Fruit fly (Drosophila melanogaster) whole organism, embryonic: ENCODE results near the gene CG44355.

Source experiments
- Atf3 ChIP-seq: fragments of 200-800 bp; sonication (Bioruptor generic); optimal IDR thresholded peaks from 3 replicates; lab custom pipeline; 2016; ENCODE audit warnings: missing biosample characterization, missing genetic modification characterization
- C15 ChIP-seq: fragments of 200-800 bp; sonication (Bioruptor generic); IDR thresholded peaks from 3 replicates; pipeline ENCODE4 v1.3.6; 2022; ENCODE audit warnings: missing biosample characterization, missing genetic modification characterization
- CG10147 ChIP-seq: fragments of 200-800 bp; sonication (Bioruptor generic); optimal IDR thresholded peaks from 2 replicates; lab custom pipeline; 2019; ENCODE audit warnings: missing biosample characterization, mild to moderate bottlenecking, missing genetic modification characterization, moderate library complexity
- CG11504 ChIP-seq: fragments of 200-800 bp; sonication (Bioruptor generic); optimal IDR thresholded peaks from 3 replicates; lab custom pipeline; 2019; ENCODE audit warnings: missing biosample characterization, mild to moderate bottlenecking, missing genetic modification characterization, moderate library complexity
- CG1233 ChIP-seq: fragments of 200-800 bp; sonication (Bioruptor generic); optimal IDR thresholded peaks from 4 replicates; lab custom pipeline; 2018; ENCODE audit warnings: missing biosample characterization, mild to moderate bottlenecking, missing genetic modification characterization
- CG15073 ChIP-seq: fragments of 200-800 bp; sonication (Bioruptor generic); optimal IDR thresholded peaks from 2 replicates; lab custom pipeline; 2016; ENCODE audit warnings: missing biosample characterization, missing genetic modification characterization
- CG17361 ChIP-seq: fragments of 200-800 bp; sonication (Bioruptor generic); IDR thresholded peaks from 3 replicates; pipeline ENCODE4 v1.3.6; 2022; ENCODE audit warnings: missing biosample characterization, missing genetic modification characterization
- CG32767 ChIP-seq: fragments of 200-800 bp; sonication (Bioruptor generic); IDR thresholded peaks from 2 replicates; pipeline ENCODE4 v1.3.6; 2022; ENCODE audit warnings: missing biosample characterization, missing genetic modification characterization
- CG34224 ChIP-seq: fragments of 200-800 bp; sonication (Bioruptor generic); IDR thresholded peaks from 3 replicates; pipeline ENCODE4 v1.3.6; 2022; ENCODE audit warnings: missing biosample characterization, missing genetic modification characterization; ENCODE audit not compliant: partially characterized antibody
- CG3726 ChIP-seq: fragments of 200-800 bp; sonication (Bioruptor generic); IDR thresholded peaks from 3 replicates; pipeline ENCODE4, ENCODE4 v1.3.6; 2022; ENCODE audit warnings: missing biosample characterization, missing genetic modification characterization
- CG3838 ChIP-seq: fragments of 200-800 bp; sonication (Bioruptor generic); optimal IDR thresholded peaks from 3 replicates; lab custom pipeline; 2016; ENCODE audit warnings: missing biosample characterization, missing genetic modification characterization
- CG3995 ChIP-seq: fragments of 200-800 bp; sonication (Bioruptor generic); optimal IDR thresholded peaks from 3 replicates; lab custom pipeline; 2016; ENCODE audit warnings: missing biosample characterization, missing genetic modification characterization
- CG4707 ChIP-seq: fragments of 200-800 bp; sonication (Bioruptor generic); optimal IDR thresholded peaks from 2 replicates; lab custom pipeline; 2018; ENCODE audit warnings: missing biosample characterization, mild to moderate bottlenecking, missing genetic modification characterization, moderate library complexity
- CG7745 ChIP-seq: fragments of 200-800 bp; sonication (Bioruptor generic); optimal IDR thresholded peaks from 2 replicates; lab custom pipeline; 2018; ENCODE audit warnings: missing biosample characterization, mild to moderate bottlenecking, missing genetic modification characterization, moderate library complexity
- CG7987 ChIP-seq: fragments of 200-800 bp; sonication (Bioruptor generic); optimal IDR thresholded peaks from 2 replicates; lab custom pipeline; 2018; ENCODE audit warnings: missing biosample characterization, mild to moderate bottlenecking, missing genetic modification characterization, moderate library complexity
- CG9797 ChIP-seq: fragments of 200-800 bp; sonication (Bioruptor generic); optimal IDR thresholded peaks from 3 replicates; lab custom pipeline; 2018; ENCODE audit warnings: missing biosample characterization, mild to moderate bottlenecking, missing genetic modification characterization
- CoRest ChIP-seq: fragments of 200-800 bp; sonication (Bioruptor generic); optimal IDR thresholded peaks from 3 replicates; lab custom pipeline; 2018; ENCODE audit warnings: missing biosample characterization, mild to moderate bottlenecking, missing genetic modification characterization, moderate library complexity
- Deaf1 ChIP-seq: fragments of 200-800 bp; optimal IDR thresholded peaks from 3 replicates; lab custom pipeline; 2019; ENCODE audit warnings: missing biosample characterization, mild to moderate bottlenecking, missing genetic modification characterization, moderate library complexity
- Dll ChIP-seq: fragments of 200-800 bp; sonication (Bioruptor generic); IDR thresholded peaks from 4 replicates; pipeline ENCODE4 v1.3.6; 2022; ENCODE audit warnings: missing biosample characterization, missing genetic modification characterization; ENCODE audit not compliant: partially characterized antibody
- Doc3 ChIP-seq: fragments of 200-800 bp; sonication (Bioruptor generic); IDR thresholded peaks from 3 replicates; pipeline ENCODE4 v1.3.6; 2022; ENCODE audit warnings: missing biosample characterization, missing genetic modification characterization; ENCODE audit not compliant: partially characterized antibody
- E2f2 ChIP-seq: fragments of 200-800 bp; sonication (Bioruptor generic); IDR thresholded peaks from 2 replicates; pipeline ENCODE4 v1.3.6; 2022; ENCODE audit warnings: missing biosample characterization, missing genetic modification characterization
- Eip74EF ChIP-seq, 2 experiments: fragments of 200-800 bp in 1 of 2; fragments of >200 bp in 1 of 2; sonication (Bioruptor generic) in 1 of 2; optimal IDR thresholded peaks; 2 replicates each; lab custom pipeline; 2017 to 2019; ENCODE audit warnings: missing biosample characterization in 2 of 2, missing genetic modification characterization in 2 of 2, mild to moderate bottlenecking in 1 of 2, moderate library complexity in 1 of 2
- Fer2 ChIP-seq: fragments of 200-800 bp; sonication (Bioruptor generic); optimal IDR thresholded peaks from 2 replicates; lab custom pipeline; 2018; ENCODE audit warnings: missing biosample characterization, mild to moderate bottlenecking, missing genetic modification characterization, moderate library complexity
- Hey ChIP-seq: fragments of 200-800 bp; sonication (Bioruptor generic); optimal IDR thresholded peaks from 3 replicates; lab custom pipeline; 2018; ENCODE audit warnings: missing biosample characterization, mild to moderate bottlenecking, missing genetic modification characterization
- ab ChIP-seq: fragments of 200-800 bp; sonication (Bioruptor generic); optimal IDR thresholded peaks from 2 replicates; lab custom pipeline; 2016; ENCODE audit warnings: missing biosample characterization, missing genetic modification characterization
- ase ChIP-seq: fragments of 200-800 bp; sonication (Bioruptor generic); IDR thresholded peaks from 3 replicates; pipeline ENCODE4 v1.3.6; 2022; ENCODE audit warnings: missing biosample characterization, missing genetic modification characterization
- az2 ChIP-seq: fragments of 200-800 bp; sonication (Bioruptor generic); optimal IDR thresholded peaks from 3 replicates; lab custom pipeline; 2016; ENCODE audit warnings: missing biosample characterization, missing genetic modification characterization
- cas ChIP-seq: fragments of 200-800 bp; sonication (Bioruptor generic); IDR thresholded peaks from 2 replicates; pipeline ENCODE4 v1.3.6; 2022; ENCODE audit warnings: missing biosample characterization, missing genetic modification characterization
- chn ChIP-seq: fragments of 200-800 bp; sonication (Bioruptor generic); optimal IDR thresholded peaks from 2 replicates; lab custom pipeline; 2016; ENCODE audit warnings: missing biosample characterization, missing genetic modification characterization
- ci ChIP-seq: fragments of 200-800 bp; sonication (Bioruptor generic); IDR thresholded peaks from 3 replicates; pipeline ENCODE4 v1.3.6; 2022; ENCODE audit warnings: missing biosample characterization, missing genetic modification characterization
- crol ChIP-seq: fragments of 200-800 bp; sonication (Bioruptor generic); IDR thresholded peaks from 2 replicates; pipeline ENCODE4 v1.3.6; 2022; ENCODE audit warnings: missing biosample characterization, missing genetic modification characterization
- cwo ChIP-seq: fragments of 200-800 bp; sonication (Bioruptor generic); optimal IDR thresholded peaks from 3 replicates; lab custom pipeline; 2017; ENCODE audit warnings: missing biosample characterization, missing genetic modification characterization, mild to moderate bottlenecking, moderate library complexity, missing genetic modification reagents
- dm ChIP-seq: fragments of 200-800 bp; sonication (Bioruptor generic); optimal IDR thresholded peaks from 3 replicates; lab custom pipeline; 2016; ENCODE audit warnings: missing biosample characterization, missing genetic modification characterization
- emc ChIP-seq: fragments of 200-800 bp; sonication (Bioruptor generic); optimal IDR thresholded peaks from 2 replicates; lab custom pipeline; 2016; ENCODE audit warnings: missing biosample characterization, missing genetic modification characterization
- eyg ChIP-seq: fragments of 200-800 bp; sonication (Bioruptor generic); optimal IDR thresholded peaks from 3 replicates; lab custom pipeline; 2016; ENCODE audit warnings: missing biosample characterization, missing genetic modification characterization
- gfzf ChIP-seq: fragments of 200-800 bp; sonication (Bioruptor generic); optimal IDR thresholded peaks from 2 replicates; lab custom pipeline; 2016; ENCODE audit warnings: missing biosample characterization, mild to moderate bottlenecking, missing genetic modification characterization, moderate library complexity
- jumu ChIP-seq: fragments of 200-800 bp; sonication (Bioruptor generic); optimal IDR thresholded peaks from 3 replicates; lab custom pipeline; 2016; ENCODE audit warnings: missing biosample characterization, missing genetic modification characterization
- kah ChIP-seq: fragments of 200-800 bp; sonication (Bioruptor generic); optimal IDR thresholded peaks from 2 replicates; lab custom pipeline; 2018; ENCODE audit warnings: missing biosample characterization, mild to moderate bottlenecking, missing genetic modification characterization
- kay ChIP-seq: fragments of 200-800 bp; sonication (Bioruptor generic); optimal IDR thresholded peaks from 2 replicates; lab custom pipeline; 2016; ENCODE audit warnings: missing biosample characterization, missing genetic modification characterization
- klu ChIP-seq: fragments of 200-800 bp; sonication (Bioruptor generic); IDR thresholded peaks from 2 replicates; pipeline ENCODE4 v1.3.6; 2022; ENCODE audit warnings: missing biosample characterization, missing genetic modification characterization
- pb ChIP-seq: fragments of 200-800 bp; sonication (Bioruptor generic); optimal IDR thresholded peaks from 3 replicates; lab custom pipeline; 2016; ENCODE audit warnings: missing biosample characterization, missing genetic modification characterization
- peb ChIP-seq: fragments of 200-800 bp; sonication (Bioruptor generic); IDR thresholded peaks from 2 replicates; pipeline ENCODE4 v1.3.6; 2022; ENCODE audit warnings: missing biosample characterization, missing genetic modification characterization
- row ChIP-seq: fragments of 200-800 bp; sonication (Bioruptor generic); IDR thresholded peaks from 3 replicates; pipeline ENCODE4 v1.3.6; 2022; ENCODE audit warnings: missing biosample characterization, missing genetic modification characterization
- sd ChIP-seq: fragments of 200-800 bp; sonication (Bioruptor generic); optimal IDR thresholded peaks from 3 replicates; lab custom pipeline; 2018; ENCODE audit warnings: missing biosample characterization, mild to moderate bottlenecking, missing genetic modification characterization, moderate library complexity
- sens-2 ChIP-seq: fragments of 200-800 bp; sonication (Bioruptor generic); IDR thresholded peaks from 2 replicates; pipeline ENCODE4 v1.3.6; 2022; ENCODE audit warnings: missing biosample characterization, missing genetic modification characterization
- sob ChIP-seq: fragments of 200-800 bp; sonication (Bioruptor generic); IDR thresholded peaks from 2 replicates; pipeline ENCODE4 v1.3.6; 2022; ENCODE audit warnings: missing biosample characterization, missing genetic modification characterization
- stc ChIP-seq: fragments of 200-800 bp; sonication (Bioruptor generic); IDR thresholded peaks from 2 replicates; pipeline ENCODE4 v1.3.6; 2022; ENCODE audit warnings: missing biosample characterization, missing genetic modification characterization
- tap ChIP-seq: fragments of 200-800 bp; optimal IDR thresholded peaks from 3 replicates; lab custom pipeline; 2019; ENCODE audit warnings: missing biosample characterization, mild to moderate bottlenecking, missing genetic modification characterization, moderate library complexity

Gene CG44355

dm6 chr3L:12266343-12267287 is 44.0 kb upstream of the CG44355 start, which contains the start of gene app (continued):
- TF ChIP-seq Fer2 (tag; lab: Kevin White, UChicago) (peak; percentile 86), Doc3 (GFP tag; lab: Robert Waterston, UW) (no peak), gfzf (GFP tag; lab: Kevin White, UChicago) (peak; percentile 66), CG7745 (tag; lab: Kevin White, UChicago) (no peak), klu (GFP tag; lab: Robert Waterston, UW) (peak; percentile 69), CG11504 (tag; lab: Kevin White, UChicago) (peak; percentile 85), CG32767 (GFP tag; lab: Robert Waterston, UW) (peak; percentile 91), ab (GFP tag; lab: Kevin White, UChicago) (no peak), emc (GFP tag; lab: Kevin White, UChicago) (peak; percentile 44), cwo (GFP tag; lab: Kevin White, UChicago) (peak; percentile 76), C15 (peak; percentile 39; the same call in 1 of the 3 replicates), sob (GFP tag; lab: Robert Waterston, UW) (peak; percentile 89), jumu (GFP tag; lab: Kevin White, UChicago) (peak; percentile 72), E2f2 (GFP tag; lab: Robert Waterston, UW) (peak; percentile 66), dm (GFP tag; lab: Kevin White, UChicago) (peak; percentile 33), CG10147 (GFP tag; lab: Kevin White, UChicago) (peak; percentile 72), peb (GFP tag; lab: Robert Waterston, UW) (peak; percentile 82), sens-2 (GFP tag; lab: Robert Waterston, UW) (peak; percentile 62; the same call in 1 of the 2 replicates), CG3838 (peak; percentile 60), Atf3 (GFP tag; lab: Kevin White, UChicago) (peak; percentile 65), Hey (tag; lab: Kevin White, UChicago) (peak; percentile 79), CG17361 (GFP tag; lab: Robert Waterston, UW) (peak; percentile 91), kah (GFP tag; lab: Kevin White, UChicago) (peak; percentile 59), eyg (GFP tag; lab: Kevin White, UChicago) (peak; percentile 50), row (GFP tag; lab: Robert Waterston, UW) (peak; percentile 95), ase (GFP tag; lab: Robert Waterston, UW) (peak; percentile 88), az2 (GFP tag; lab: Kevin White, UChicago) (peak; percentile 77), kay (GFP tag; lab: Kevin White, UChicago) (peak; percentile 25), CoRest (tag; lab: Kevin White, UChicago) (peak; percentile 91), Dll (GFP tag; lab: Robert Waterston, UW) (no peak), CG7987 (GFP tag; lab: Kevin White, UChicago) (peak; percentile 86), CG9797 (GFP tag; lab: Kevin White, UChicago) (peak; percentile 58), Deaf1 (tag; lab: Kevin White, UChicago) (peak; percentile 70), pb (GFP tag; lab: Kevin White, UChicago) (peak; percentile 57), CG3726 (GFP tag; lab: Robert Waterston, UW) (peak; percentile 80; the same call in 1 of the 3 replicates), tap (tag; lab: Kevin White, UChicago) (peak; percentile 82), cas (GFP tag; lab: Robert Waterston, UW) (peak; percentile 44; the same call in 1 of the 2 replicates), stc (GFP tag; lab: Robert Waterston, UW) (peak; percentile 92), crol (no peak), CG1233 (GFP tag; lab: Kevin White, UChicago) (peak; percentile 89), CG4707 (GFP tag; lab: Kevin White, UChicago) (peak; percentile 71), sd (peak; percentile 0), chn (GFP tag; lab: Kevin White, UChicago) (peak; percentile 85), CG15073 (peak; percentile 0), CG3995 (GFP tag; lab: Kevin White, UChicago) (peak; percentile 55), ci (GFP tag; lab: Robert Waterston, UW) (peak; percentile 94), Eip74EF (GFP tag; optimal IDR thresholded peaks at IDR 0.05; lab: Kevin White, UChicago) (peak in 1 of 2 experiments; percentile 71), CG34224 (GFP tag; lab: Robert Waterston, UW) (no peak)
